Fruit fly (Drosophila melanogaster) whole organism, embryonic: Measurements from ENCODE around the gene CG14931.

Experiments used
- Bgb ChIP-seq: fragments of 200-800 bp; sonication (Bioruptor generic); IDR thresholded peaks from 2 replicates; pipeline ENCODE4 v1.3.6; 2022; ENCODE audit warnings: missing biosample characterization, missing genetic modification characterization; ENCODE audit not compliant: partially characterized antibody
- C15 ChIP-seq: fragments of 200-800 bp; sonication (Bioruptor generic); IDR thresholded peaks from 3 replicates; pipeline ENCODE4 v1.3.6; 2022; ENCODE audit warnings: missing biosample characterization, missing genetic modification characterization
- CG10959 ChIP-seq: fragments of 200-800 bp; sonication (Bioruptor generic); IDR thresholded peaks from 2 replicates; pipeline ENCODE4 v1.3.6; 2022; ENCODE audit warnings: missing biosample characterization, missing genetic modification characterization
- CG11723 ChIP-seq: fragments of 200-800 bp; sonication (Bioruptor generic); optimal IDR thresholded peaks from 2 replicates; lab custom pipeline; 2017; ENCODE audit warnings: missing biosample characterization, mild to moderate bottlenecking, missing genetic modification characterization
- CG12391 ChIP-seq: fragments of 200-800 bp; sonication (Bioruptor generic); optimal IDR thresholded peaks from 3 replicates; lab custom pipeline; 2018; ENCODE audit warnings: missing biosample characterization, mild to moderate bottlenecking, missing genetic modification characterization, moderate library complexity
- CG12769 ChIP-seq: fragments of 200-800 bp; sonication (Bioruptor generic); optimal IDR thresholded peaks from 2 replicates; lab custom pipeline; 2019; ENCODE audit warnings: missing biosample characterization, mild to moderate bottlenecking, missing genetic modification characterization, moderate library complexity
- CG13287 ChIP-seq: fragments of 200-800 bp; sonication (Bioruptor generic); IDR thresholded peaks from 2 replicates; pipeline ENCODE4 v1.3.6; 2022; ENCODE audit warnings: missing biosample characterization, missing genetic modification characterization; ENCODE audit not compliant: partially characterized antibody
- CG14014 ChIP-seq: fragments of 200-800 bp; sonication (Bioruptor generic); IDR thresholded peaks from 2 replicates; pipeline ENCODE4 v1.3.6; 2022; ENCODE audit warnings: missing biosample characterization, missing genetic modification characterization
- CG14965 ChIP-seq: fragments of 200-800 bp; sonication (Bioruptor generic); optimal IDR thresholded peaks from 2 replicates; lab custom pipeline; 2016; ENCODE audit warnings: missing biosample characterization, missing genetic modification characterization, borderline replicate concordance
- CG15073 ChIP-seq: fragments of 200-800 bp; sonication (Bioruptor generic); optimal IDR thresholded peaks from 2 replicates; lab custom pipeline; 2016; ENCODE audit warnings: missing biosample characterization, missing genetic modification characterization
- CG1529 ChIP-seq: fragments of 200-800 bp; sonication (Bioruptor generic); optimal IDR thresholded peaks from 3 replicates; lab custom pipeline; 2018; ENCODE audit warnings: missing biosample characterization, missing genetic modification characterization
- CG16863 ChIP-seq: fragments of 200-800 bp; sonication (Bioruptor generic); optimal IDR thresholded peaks from 3 replicates; lab custom pipeline; 2016; ENCODE audit warnings: missing biosample characterization, missing genetic modification characterization
- CG2199 ChIP-seq: fragments of 200-800 bp; sonication (Bioruptor generic); IDR thresholded peaks from 3 replicates; pipeline ENCODE4 v1.3.6; 2022; ENCODE audit warnings: missing biosample characterization, missing genetic modification characterization
- CG42726 ChIP-seq: fragments of 200-800 bp; sonication (Bioruptor generic); IDR thresholded peaks from 2 replicates; pipeline ENCODE4 v1.3.6; 2022; ENCODE audit warnings: missing biosample characterization, missing genetic modification characterization; ENCODE audit not compliant: partially characterized antibody
- CG5180 ChIP-seq: fragments of 200-800 bp; sonication (Bioruptor generic); optimal IDR thresholded peaks from 3 replicates; lab custom pipeline; 2017; ENCODE audit warnings: missing biosample characterization, missing genetic modification characterization, mild to moderate bottlenecking, moderate library complexity, missing genetic modification reagents
- CG6272 ChIP-seq: fragments of 200-800 bp; sonication (Bioruptor generic); IDR thresholded peaks from 2 replicates; pipeline ENCODE4 v1.3.6; 2022; ENCODE audit warnings: missing biosample characterization, missing genetic modification characterization
- CG7271 ChIP-seq: fragments of 200-800 bp; sonication (Bioruptor generic); optimal IDR thresholded peaks from 2 replicates; lab custom pipeline; 2018; ENCODE audit warnings: missing biosample characterization, mild to moderate bottlenecking, missing genetic modification characterization, moderate library complexity
- CG8290 ChIP-seq, 3 experiments: fragments of 200-800 bp; sonication (Bioruptor generic); optimal IDR thresholded peaks; 2 replicates each; lab custom pipeline; 2016 to 2019; ENCODE audit warnings: missing biosample characterization in 3 of 3, missing genetic modification characterization in 3 of 3, mild to moderate bottlenecking in 2 of 3, moderate library complexity in 1 of 3
- CG8478 ChIP-seq: fragments of >200 bp; optimal IDR thresholded peaks from 2 replicates; lab custom pipeline; 2018
- CG9437 ChIP-seq: fragments of 200-800 bp; sonication (Bioruptor generic); optimal IDR thresholded peaks from 2 replicates; lab custom pipeline; 2018; ENCODE audit warnings: missing biosample characterization, mild to moderate bottlenecking, missing genetic modification characterization
- CG9609 ChIP-seq: fragments of 200-800 bp; sonication (Bioruptor generic); optimal IDR thresholded peaks from 3 replicates; lab custom pipeline; 2016; ENCODE audit warnings: missing biosample characterization, missing genetic modification characterization
- Deaf1 ChIP-seq: fragments of 200-800 bp; optimal IDR thresholded peaks from 3 replicates; lab custom pipeline; 2019; ENCODE audit warnings: missing biosample characterization, mild to moderate bottlenecking, missing genetic modification characterization, moderate library complexity
- E2f1 ChIP-seq: fragments of 200-800 bp; sonication (Bioruptor generic); IDR thresholded peaks from 2 replicates; pipeline ENCODE4 v1.3.6; 2022; ENCODE audit warnings: missing biosample characterization, missing genetic modification characterization
- HLH54F ChIP-seq: fragments of 200-800 bp; sonication (Bioruptor generic); optimal IDR thresholded peaks from 3 replicates; lab custom pipeline; 2016; ENCODE audit warnings: missing biosample characterization, missing genetic modification characterization
- Jarid2 ChIP-seq: fragments of 200-800 bp; sonication (Bioruptor generic); optimal IDR thresholded peaks from 3 replicates; lab custom pipeline; 2017; ENCODE audit warnings: mild to moderate bottlenecking, missing biosample characterization, missing genetic modification reagents, missing genetic modification characterization
- Xbp1 ChIP-seq: fragments of 200-800 bp; sonication (Bioruptor generic); optimal IDR thresholded peaks from 3 replicates; lab custom pipeline; 2016; ENCODE audit warnings: missing biosample characterization, mild to moderate bottlenecking, missing genetic modification characterization
- ac ChIP-seq: fragments of 200-800 bp; sonication (Bioruptor generic); optimal IDR thresholded peaks from 3 replicates; lab custom pipeline; 2017; ENCODE audit warnings: missing biosample characterization, mild to moderate bottlenecking, missing genetic modification characterization
- ase ChIP-seq: fragments of 200-800 bp; sonication (Bioruptor generic); IDR thresholded peaks from 3 replicates; pipeline ENCODE4 v1.3.6; 2022; ENCODE audit warnings: missing biosample characterization, missing genetic modification characterization
- ato ChIP-seq: fragments of 200-800 bp; sonication (Bioruptor generic); IDR thresholded peaks from 2 replicates; pipeline ENCODE4 v1.3.6; 2022; ENCODE audit warnings: missing biosample characterization, missing genetic modification characterization; ENCODE audit not compliant: partially characterized antibody
- bsh ChIP-seq, 2 experiments: fragments of 200-800 bp; sonication (Bioruptor generic); optimal IDR thresholded peaks; 2 replicates each; lab custom pipeline; 2017 to 2018; ENCODE audit warnings: mild to moderate bottlenecking in 2 of 2, missing biosample characterization in 2 of 2, missing genetic modification characterization in 2 of 2, moderate library complexity in 1 of 2
- chinmo ChIP-seq: fragments of 200-800 bp; sonication (Bioruptor generic); IDR thresholded peaks from 4 replicates; pipeline ENCODE4 v1.3.6; 2022; ENCODE audit warnings: missing biosample characterization, missing genetic modification characterization; ENCODE audit not compliant: partially characterized antibody
- exex ChIP-seq: fragments of 200-800 bp; sonication (Bioruptor generic); optimal IDR thresholded peaks from 4 replicates; lab custom pipeline; 2018; ENCODE audit warnings: missing biosample characterization, mild to moderate bottlenecking, missing genetic modification characterization, moderate library complexity
- gcm ChIP-seq: fragments of 200-800 bp; sonication (Bioruptor generic); optimal IDR thresholded peaks from 2 replicates; lab custom pipeline; 2019; ENCODE audit warnings: missing biosample characterization, mild to moderate bottlenecking, missing genetic modification characterization, moderate library complexity
- gt ChIP-seq: fragments of 200-800 bp; sonication (Bioruptor generic); IDR thresholded peaks from 2 replicates; pipeline ENCODE4 v1.3.6; 2022; ENCODE audit warnings: missing biosample characterization, missing genetic modification characterization
- hbn ChIP-seq: fragments of 200-800 bp; sonication (Bioruptor generic); IDR thresholded peaks from 2 replicates; pipeline ENCODE4 v1.3.6; 2022; ENCODE audit warnings: missing biosample characterization, missing genetic modification characterization; ENCODE audit not compliant: partially characterized antibody
- her ChIP-seq: fragments of 200-800 bp; sonication (Bioruptor generic); optimal IDR thresholded peaks from 2 replicates; lab custom pipeline; 2016; ENCODE audit warnings: missing biosample characterization, missing genetic modification characterization
- insv ChIP-seq, 2 experiments: fragments of 200-800 bp; sonication (Bioruptor generic); optimal IDR thresholded peaks; 3 replicates each; lab custom pipeline; 2016 to 2018; ENCODE audit warnings: missing biosample characterization in 2 of 2, missing genetic modification characterization in 2 of 2
- lola ChIP-seq, 3 experiments: fragments of >200 bp in 2 of 3; fragments of 200-800 bp in 1 of 3; sonication (Bioruptor generic) in 1 of 3; optimal IDR thresholded peaks; 2 replicates each; lab custom pipeline; 2017 to 2019; ENCODE audit warnings: missing biosample characterization in 3 of 3, missing genetic modification characterization in 3 of 3, mild to moderate bottlenecking in 1 of 3, moderate library complexity in 1 of 3
- mam ChIP-seq: fragments of 200-800 bp; sonication (Bioruptor generic); optimal IDR thresholded peaks from 3 replicates; lab custom pipeline; 2016; ENCODE audit warnings: missing biosample characterization, missing genetic modification characterization
- oc ChIP-seq: fragments of 200-800 bp; sonication (Bioruptor generic); optimal IDR thresholded peaks from 2 replicates; lab custom pipeline; 2018; ENCODE audit warnings: missing biosample characterization, mild to moderate bottlenecking, missing genetic modification characterization, moderate library complexity
- rib ChIP-seq: fragments of 200-800 bp; sonication (Bioruptor generic); IDR thresholded peaks from 2 replicates; pipeline ENCODE4 v1.3.6; 2022; ENCODE audit warnings: missing biosample characterization, missing genetic modification characterization
- run ChIP-seq: fragments of 200-800 bp; sonication (Bioruptor generic); optimal IDR thresholded peaks from 3 replicates; lab custom pipeline; 2018; ENCODE audit warnings: missing biosample characterization, mild to moderate bottlenecking, missing genetic modification characterization
- schlank ChIP-seq: fragments of 200-800 bp; sonication (Bioruptor generic); optimal IDR thresholded peaks from 2 replicates; lab custom pipeline; 2018; ENCODE audit warnings: missing biosample characterization, mild to moderate bottlenecking, missing genetic modification characterization
- seq ChIP-seq: fragments of 200-800 bp; sonication (Bioruptor generic); IDR thresholded peaks from 2 replicates; pipeline ENCODE4 v1.3.6; 2022; ENCODE audit warnings: missing biosample characterization, missing genetic modification characterization
- shn ChIP-seq: fragments of 200-800 bp; sonication (Bioruptor generic); optimal IDR thresholded peaks from 3 replicates; lab custom pipeline; 2016; ENCODE audit warnings: missing biosample characterization, missing genetic modification characterization
- tap ChIP-seq: fragments of 200-800 bp; optimal IDR thresholded peaks from 3 replicates; lab custom pipeline; 2019; ENCODE audit warnings: missing biosample characterization, mild to moderate bottlenecking, missing genetic modification characterization, moderate library complexity
- unc-4 ChIP-seq: fragments of 200-800 bp; sonication (Bioruptor generic); IDR thresholded peaks from 2 replicates; pipeline ENCODE4 v1.3.6; 2022; ENCODE audit warnings: missing biosample characterization, missing genetic modification characterization; ENCODE audit not compliant: partially characterized antibody
- zfh1 ChIP-seq: fragments of 200-800 bp; sonication (Bioruptor generic); IDR thresholded peaks from 3 replicates; pipeline ENCODE4 v1.3.6; 2022; ENCODE audit warnings: missing biosample characterization, missing genetic modification characterization

Gene CG14931

dm6 chr2L:11807697-11808226 is 19.6 kb downstream of the CG14931 start (continued):
- TF ChIP-seq unc-4 (GFP tag; lab: Robert Waterston, UW): peak; percentile 23
- TF ChIP-seq CG1529 (GFP tag; lab: Kevin White, UChicago): no peak
- TF ChIP-seq CG10959 (GFP tag; lab: Robert Waterston, UW): no peak
- peak; percentile 9; the same call in 1 of the 2 replicates for TF ChIP-seq E2f1 (GFP tag; lab: Robert Waterston, UW)
- 0 out of 3 replicates have a peak, but pooled peaks have one; percentile 74 for TF ChIP-seq CG2199 (GFP tag; lab: Robert Waterston, UW)
- TF ChIP-seq gcm (GFP tag; lab: Kevin White, UChicago): peak; percentile 25
- TF ChIP-seq seq (GFP tag; lab: Robert Waterston, UW): peak; percentile 46; the same call in 1 of the 2 replicates
- peak; percentile 18 for TF ChIP-seq mam
- TF ChIP-seq ase (GFP tag; lab: Robert Waterston, UW): no peak
- no peak for TF ChIP-seq CG9437 (GFP tag; lab: Kevin White, UChicago)
- TF ChIP-seq Jarid2 (GFP tag; lab: Kevin White, UChicago): peak; percentile 87
- peak; percentile 99 for TF ChIP-seq Deaf1
- no peak for TF ChIP-seq CG8290 (GFP tag; optimal IDR thresholded peaks at IDR 0.05; lab: Kevin White, UChicago)
- TF ChIP-seq CG8290 (tag; optimal IDR thresholded peaks at IDR 0.05; lab: Kevin White, UChicago): peak in 1 of 2 experiments; percentile 83
- TF ChIP-seq rib (GFP tag; lab: Robert Waterston, UW): peak; percentile 81; the same call in 1 of the 2 replicates
- no peak for TF ChIP-seq CG12391
- TF ChIP-seq shn (GFP tag; lab: Kevin White, UChicago): peak; percentile 18
- TF ChIP-seq tap: peak; percentile 1
- TF ChIP-seq CG11723 (GFP tag; lab: Kevin White, UChicago): no peak
- TF ChIP-seq lola (GFP tag; optimal IDR thresholded peaks at IDR 0.05; lab: Kevin White, UChicago): peak in 1 of 3 experiments; percentile 83
- peak; percentile 87 for TF ChIP-seq CG15073
- no peak for TF ChIP-seq gt
- no peak for TF ChIP-seq C15 (GFP tag; lab: Robert Waterston, UW)
- TF ChIP-seq CG16863 (GFP tag; lab: Kevin White, UChicago): peak; percentile 46
- no peak for TF ChIP-seq CG7271
- peak; percentile 98 for TF ChIP-seq chinmo
- no peak for TF ChIP-seq Xbp1 (GFP tag; lab: Kevin White, UChicago)
- peak; percentile 34 for TF ChIP-seq her
- TF ChIP-seq HLH54F (GFP tag; lab: Kevin White, UChicago): peak; percentile 11
- TF ChIP-seq CG14014 (GFP tag; lab: Robert Waterston, UW): peak; percentile 24; the same call in 1 of the 2 replicates
- TF ChIP-seq CG12769 (tag; lab: Kevin White, UChicago): peak; percentile 88
- no peak for TF ChIP-seq CG14965 (GFP tag; lab: Kevin White, UChicago)
- peak in 1 of 2 experiments; percentile 42 for TF ChIP-seq insv (GFP tag; optimal IDR thresholded peaks at IDR 0.05; lab: Kevin White, UChicago)
- TF ChIP-seq exex (tag; lab: Kevin White, UChicago): peak; percentile 37
- no peak for TF ChIP-seq CG5180
- no peak for TF ChIP-seq hbn (GFP tag; lab: Robert Waterston, UW)
- peak; percentile 72 for TF ChIP-seq Bgb (GFP tag; lab: Robert Waterston, UW)
- TF ChIP-seq ato (GFP tag; lab: Robert Waterston, UW): peak; percentile 55; the same call in 1 of the 2 replicates
- TF ChIP-seq CG42726: peak; percentile 81
- no peak for TF ChIP-seq oc
- TF ChIP-seq run (tag; lab: Kevin White, UChicago): peak; percentile 71
- peak in 1 of 2 experiments; percentile 18 for TF ChIP-seq bsh (GFP tag; optimal IDR thresholded peaks at IDR 0.05; lab: Kevin White, UChicago)
- TF ChIP-seq schlank: peak; percentile 22
- TF ChIP-seq CG9609 (GFP tag; lab: Kevin White, UChicago): no peak
- TF ChIP-seq zfh1: peak; percentile 23; the same call in 1 of the 3 replicates
- no peak for TF ChIP-seq ac (GFP tag; lab: Kevin White, UChicago)
- TF ChIP-seq CG8478 (lab: Kevin White, UChicago): peak; percentile 80
- 0 out of 2 replicates have a peak, but pooled peaks have one; percentile 38 for TF ChIP-seq CG13287 (GFP tag; lab: Robert Waterston, UW)
- 0 out of 2 replicates have a peak, but pooled peaks have one; percentile 15 for TF ChIP-seq CG6272 (GFP tag; lab: Robert Waterston, UW)
